Worm (Caenorhabditis elegans): ENCODE results near the gene nas-18.

- no peak for TF ChIP-seq lin-35 (GFP tag; optimal IDR thresholded peaks at IDR 0.05)
- TF ChIP-seq chd-7 (tag; optimal IDR thresholded peaks at IDR 0.05) = no peak
These were observed 30.1 kb upstream of the nas-18 start, which contains the start of gene dop-5 for ce11 chrV:11366129-11366528.
